Worm (Caenorhabditis elegans): Measurements from ENCODE around the gene Y41C4A.8.

Gene Y41C4A.8

DNA sequence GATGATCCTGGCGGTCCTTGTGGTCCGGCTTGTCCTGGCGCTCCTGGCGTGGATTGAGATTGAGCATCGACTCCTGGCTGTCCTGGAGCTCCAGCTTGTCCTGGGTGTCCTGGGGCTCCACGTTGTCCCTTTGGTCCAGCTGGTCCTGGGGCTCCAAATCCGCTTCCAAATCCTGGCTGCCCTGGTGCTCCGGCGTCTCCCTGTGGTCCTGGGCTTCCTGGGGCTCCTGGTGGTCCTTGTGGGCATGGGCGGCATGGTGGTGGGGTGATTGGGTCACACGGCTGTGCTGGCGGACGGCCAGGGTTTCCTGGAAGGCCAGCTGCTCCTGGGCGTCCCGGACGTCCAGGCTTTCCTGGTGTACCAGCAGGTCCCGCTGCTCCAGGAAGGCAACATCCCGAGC, 2.7 kb downstream of the Y41C4A.8 start:
- TF ChIP-seq Y48G9A.11 (GFP tag; IDR thresholded peaks at IDR 0.05): 0 out of 2 replicates have a peak, but pooled peaks have one; percentile 17
- TF ChIP-seq ces-1 (GFP tag; optimal IDR thresholded peaks at IDR 0.05): no peak
- TF ChIP-seq ztf-11 (tag; optimal IDR thresholded peaks at IDR 0.05): no peak
- TF ChIP-seq lsy-2 (tag; optimal IDR thresholded peaks at IDR 0.05): no peak
- TF ChIP-seq ceh-20 (GFP tag; IDR thresholded peaks at IDR 0.05): 0 out of 2 replicates have a peak, but pooled peaks have one; percentile 42
- no peak for TF ChIP-seq F49E8.2 (tag; optimal IDR thresholded peaks at IDR 0.05; ENCODE audit: borderline replicate concordance)
- TF ChIP-seq ceh-28 (tag; optimal IDR thresholded peaks at IDR 0.05): no peak
- no peak for TF ChIP-seq F10B5.3 (tag; optimal IDR thresholded peaks at IDR 0.05)
- no peak for TF ChIP-seq lim-7 (GFP tag; IDR thresholded peaks at IDR 0.05)
- no peak for TF ChIP-seq daf-19 (GFP tag; conservative IDR thresholded peaks at IDR 0.05)
- TF ChIP-seq madf-5 (GFP tag; IDR thresholded peaks at IDR 0.05): peak in 1 of 2 experiments; percentile 30; a peak in 1 of 4 replicates
- no peak for TF ChIP-seq lin-29 (GFP tag; IDR thresholded peaks at IDR 0.05)
- no peak for TF ChIP-seq fos-1 (tag; optimal IDR thresholded peaks at IDR 0.05)
- TF ChIP-seq vab-7 (GFP tag; IDR thresholded peaks at IDR 0.05): no peak
- peak; percentile 19 for TF ChIP-seq mes-2 (tag; optimal IDR thresholded peaks at IDR 0.05; ENCODE audit: poor library complexity, severe bottlenecking)
- peak; percentile 98 for TF ChIP-seq set-16 (GFP tag; IDR thresholded peaks at IDR 0.05)
- no peak for TF ChIP-seq nhr-28 (tag; optimal IDR thresholded peaks at IDR 0.05)
- TF ChIP-seq mxl-3 (GFP tag; optimal IDR thresholded peaks at IDR 0.05): no peak
- TF ChIP-seq aha-1 (tag): peak; percentile 21
- TF ChIP-seq mdl-1 (tag; optimal IDR thresholded peaks at IDR 0.05): no peak

- TF ChIP-seq set-16 (GFP tag; IDR thresholded peaks at IDR 0.05) (peak; percentile 96), madf-5 (GFP tag; IDR thresholded peaks at IDR 0.05) (0 out of 4 replicates have a peak, but pooled peaks of 1 of the 2 experiments have one; percentile 10), mep-1 (tag; optimal IDR thresholded peaks at IDR 0.05) (no peak)
Measured at ce11 chrIII:11704377-11704978, 4.1 kb downstream of the Y41C4A.8 start.

ce11 chrIII:11703776-11704093, 4.9 kb downstream of the Y41C4A.8 start, which contains the start of gene col-95:
Gene col-95, plus strand, starts transcription at chrIII:11703994.
- TF ChIP-seq attf-4 (tag; optimal IDR thresholded peaks at IDR 0.05): no peak
- no peak for TF ChIP-seq gei-8 (GFP tag; optimal IDR thresholded peaks at IDR 0.05)
- no peak for TF ChIP-seq daf-12 (tag; optimal IDR thresholded peaks at IDR 0.05)
- TF ChIP-seq nhr-77 (tag; optimal IDR thresholded peaks at IDR 0.05): no peak
- TF ChIP-seq nhr-111 (GFP tag; optimal IDR thresholded peaks at IDR 0.05): no peak
- no peak for TF ChIP-seq daf-8 (GFP tag; IDR thresholded peaks at IDR 0.05)
- TF ChIP-seq pqm-1 (tag; optimal IDR thresholded peaks at IDR 0.05): no peak
- no peak for TF ChIP-seq mdt-29 (GFP tag; IDR thresholded peaks at IDR 0.05)

DNA sequence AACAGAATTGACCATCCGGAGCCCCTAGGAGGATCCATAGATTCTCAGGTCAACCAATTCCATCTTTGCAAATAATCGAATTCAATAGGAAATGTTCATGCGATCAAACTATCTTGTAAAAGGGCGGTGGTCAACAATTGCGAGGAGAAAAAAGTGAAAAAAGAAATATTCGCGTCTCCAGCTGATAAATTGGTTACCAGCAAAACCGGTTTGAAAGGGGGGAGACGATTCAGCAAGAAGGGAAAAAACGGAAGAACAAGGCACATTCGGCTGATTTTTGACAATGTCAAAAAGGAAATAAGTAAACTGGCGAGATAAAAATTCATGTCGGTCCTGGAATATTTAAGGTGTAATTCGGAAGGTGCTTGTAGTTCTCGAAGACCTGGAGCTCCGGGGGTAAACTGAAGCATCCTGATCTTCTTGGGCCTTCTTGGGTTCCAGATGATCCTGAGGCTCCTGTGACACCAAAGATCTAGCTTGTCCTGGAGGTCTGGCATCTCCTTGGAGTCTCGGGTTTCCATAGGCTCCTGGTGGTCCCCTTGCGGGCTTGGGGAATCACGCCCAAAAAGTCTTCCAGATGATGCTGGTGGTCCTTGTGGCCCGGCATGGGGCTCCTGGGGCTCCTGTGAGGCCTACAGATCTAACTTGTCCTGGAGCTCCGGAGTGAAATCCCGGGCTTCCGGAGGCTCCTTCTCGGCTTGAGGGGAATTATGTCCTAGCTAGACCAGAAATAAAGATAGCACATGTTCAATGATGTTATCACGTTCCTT, 5.4 kb downstream of the Y41C4A.8 start:
- no peak for TF ChIP-seq dmd-6 (GFP tag; IDR thresholded peaks at IDR 0.05)
- peak in 1 of 2 experiments; percentile 52 for TF ChIP-seq unc-62 (GFP tag; optimal IDR thresholded peaks at IDR 0.05 in 1 of 2)
- TF ChIP-seq unc-62 (tag; optimal IDR thresholded peaks at IDR 0.05): no peak
- peak; percentile 83 for TF ChIP-seq set-16 (GFP tag; IDR thresholded peaks at IDR 0.05)
- TF ChIP-seq nhr-111 (GFP tag; optimal IDR thresholded peaks at IDR 0.05): no peak
- no peak for TF ChIP-seq lin-38 (GFP tag; IDR thresholded peaks at IDR 0.05)
- TF ChIP-seq pha-4 (GFP tag; IDR thresholded peaks at IDR 0.05): no peak
- TF ChIP-seq pha-4 (tag; optimal IDR thresholded peaks at IDR 0.05): no peak
- no peak for TF ChIP-seq ceh-20 (GFP tag; IDR thresholded peaks at IDR 0.05)
- 0 out of 2 replicates have a peak, but pooled peaks have one; percentile 47 for TF ChIP-seq dmd-9 (GFP tag; IDR thresholded peaks at IDR 0.05)
- no peak for TF ChIP-seq madf-5 (GFP tag; IDR thresholded peaks at IDR 0.05)
- TF ChIP-seq saeg-2 (GFP tag; IDR thresholded peaks at IDR 0.05): no peak
- TF ChIP-seq aly-2 (tag; optimal IDR thresholded peaks at IDR 0.05): no peak
- TF ChIP-seq aha-1 (tag): peak; percentile 86
